Worm (Caenorhabditis elegans): ENCODE data around the gene Y67H2A.2.

- no peak for TF ChIP-seq tbx-37 (GFP tag; conservative IDR thresholded peaks at IDR 0.05)
- no peak for TF ChIP-seq aly-1 (tag; optimal IDR thresholded peaks at IDR 0.05)
- TF ChIP-seq hnd-1 (tag; optimal IDR thresholded peaks at IDR 0.05), result no peak
- TF ChIP-seq ama-1 (optimal IDR thresholded peaks at IDR 0.05), result no peak
- no peak for TF ChIP-seq B0310.2 (tag; optimal IDR thresholded peaks at IDR 0.05)
- no peak for TF ChIP-seq ceh-36 (tag; optimal IDR thresholded peaks at IDR 0.05)
- TF ChIP-seq F13C5.2 (tag; optimal IDR thresholded peaks at IDR 0.05), result no peak
- no peak for TF ChIP-seq tra-4 (tag; optimal IDR thresholded peaks at IDR 0.05)
- TF ChIP-seq flt-1 (GFP tag; IDR thresholded peaks at IDR 0.05), result no peak
- TF ChIP-seq tbx-11 (GFP tag; IDR thresholded peaks at IDR 0.05), result no peak
- no peak for TF ChIP-seq hmg-4 (GFP tag; optimal IDR thresholded peaks at IDR 0.05)
- no peak for TF ChIP-seq ceh-13 (GFP tag; optimal IDR thresholded peaks at IDR 0.05)
- no peak for TF ChIP-seq ets-7 (tag; optimal IDR thresholded peaks at IDR 0.05)
Observed at ce11 chrIV:13327064-13327463, 29.4 kb upstream of the Y67H2A.2 start.
